Fruit fly (Drosophila melanogaster): ENCODE data around the gene CG33116.
A peak's percentile ranks its signal among the peaks of the same experiment; 100 is the strongest.

The CG33116 gene

dm6 chr2L:19574364-19574763, 41.1 kb downstream of the CG33116 start (continued):
- TF ChIP-seq esn (GFP tag; optimal IDR thresholded peaks at IDR 0.05) (peak; percentile 30), eg (GFP tag; IDR thresholded peaks at IDR 0.05) (peak; percentile 53), Smox (GFP tag; optimal IDR thresholded peaks at IDR 0.05) (peak; percentile 7), lz (GFP tag; optimal IDR thresholded peaks at IDR 0.05) (peak; percentile 8), CG9139 (GFP tag; optimal IDR thresholded peaks at IDR 0.05) (no peak), CG6808 (GFP tag; optimal IDR thresholded peaks at IDR 0.05) (peak; percentile 54), achi (GFP tag; optimal IDR thresholded peaks at IDR 0.05) (peak; percentile 31), CG8632 (GFP tag; optimal IDR thresholded peaks at IDR 0.05) (no peak), Hr39 (GFP tag; optimal IDR thresholded peaks at IDR 0.05) (peak; percentile 20), CG6792 (GFP tag; optimal IDR thresholded peaks at IDR 0.05) (no peak), Ets96B (tag; optimal IDR thresholded peaks at IDR 0.05) (peak; percentile 68), acj6 (GFP tag; optimal IDR thresholded peaks at IDR 0.05) (peak; percentile 49), ss (GFP tag; optimal IDR thresholded peaks at IDR 0.05) (peak; percentile 39 to 63), dsx (GFP tag; optimal IDR thresholded peaks at IDR 0.05; ENCODE audit: poor library complexity, severe bottlenecking) (peak; percentile 73), topi (GFP tag; optimal IDR thresholded peaks at IDR 0.05) (peak; percentile 56), Gug (GFP tag; IDR thresholded peaks at IDR 0.05) (peak; percentile 47; the same call in 1 of the 2 replicates), Hr38 (GFP tag; optimal IDR thresholded peaks at IDR 0.05) (no peak), svp (GFP tag) (peak; percentile 79), salr (GFP tag; optimal IDR thresholded peaks at IDR 0.05) (peak; percentile 30 to 33), CG11294 (GFP tag; IDR thresholded peaks at IDR 0.05) (no peak), CG10631 (GFP tag; optimal IDR thresholded peaks at IDR 0.05) (peak; percentile 59), CG3032 (tag; optimal IDR thresholded peaks at IDR 0.05) (peak; percentile 55), CG7368 (GFP tag; optimal IDR thresholded peaks at IDR 0.05) (peak; percentile 26), CG16779 (tag; optimal IDR thresholded peaks at IDR 0.05) (peak; percentile 3), CG11762 (GFP tag; optimal IDR thresholded peaks at IDR 0.05; ENCODE audit: insufficient read depth) (peak; percentile 54), Met (GFP tag; optimal IDR thresholded peaks at IDR 0.05) (peak; percentile 59), Eip75B (GFP tag; optimal IDR thresholded peaks at IDR 0.05) (peak; percentile 59), spab (GFP tag; optimal IDR thresholded peaks at IDR 0.05) (peak; percentile 25), dac (GFP tag; optimal IDR thresholded peaks at IDR 0.05) (peak; percentile 27), net (GFP tag; optimal IDR thresholded peaks at IDR 0.05) (peak; percentile 60), CG4318 (GFP tag; optimal IDR thresholded peaks at IDR 0.05) (peak; percentile 48)

- TF ChIP-seq net (GFP tag; optimal IDR thresholded peaks at IDR 0.05) (no peak), fkh (GFP tag; optimal IDR thresholded peaks at IDR 0.05) (peak; percentile 88), Hr38 (GFP tag; optimal IDR thresholded peaks at IDR 0.05) (no peak), Ets21C (GFP tag; optimal IDR thresholded peaks at IDR 0.05) (no peak), dsx (GFP tag; optimal IDR thresholded peaks at IDR 0.05; ENCODE audit: poor library complexity, severe bottlenecking) (no peak), Hr39 (GFP tag; optimal IDR thresholded peaks at IDR 0.05) (no peak), CG8632 (GFP tag; optimal IDR thresholded peaks at IDR 0.05) (no peak), CG6276 (GFP tag; optimal IDR thresholded peaks at IDR 0.05) (no peak), CG9139 (GFP tag; optimal IDR thresholded peaks at IDR 0.05) (no peak), eg (GFP tag; IDR thresholded peaks at IDR 0.05) (peak; percentile 27; the same call in 1 of the 3 replicates), Lpt (GFP tag; optimal IDR thresholded peaks at IDR 0.05) (no peak), Gug (GFP tag; IDR thresholded peaks at IDR 0.05) (no peak)
Measured at dm6 chr2L:19574959-19575625, 41.8 kb downstream of the CG33116 start.

DNA sequence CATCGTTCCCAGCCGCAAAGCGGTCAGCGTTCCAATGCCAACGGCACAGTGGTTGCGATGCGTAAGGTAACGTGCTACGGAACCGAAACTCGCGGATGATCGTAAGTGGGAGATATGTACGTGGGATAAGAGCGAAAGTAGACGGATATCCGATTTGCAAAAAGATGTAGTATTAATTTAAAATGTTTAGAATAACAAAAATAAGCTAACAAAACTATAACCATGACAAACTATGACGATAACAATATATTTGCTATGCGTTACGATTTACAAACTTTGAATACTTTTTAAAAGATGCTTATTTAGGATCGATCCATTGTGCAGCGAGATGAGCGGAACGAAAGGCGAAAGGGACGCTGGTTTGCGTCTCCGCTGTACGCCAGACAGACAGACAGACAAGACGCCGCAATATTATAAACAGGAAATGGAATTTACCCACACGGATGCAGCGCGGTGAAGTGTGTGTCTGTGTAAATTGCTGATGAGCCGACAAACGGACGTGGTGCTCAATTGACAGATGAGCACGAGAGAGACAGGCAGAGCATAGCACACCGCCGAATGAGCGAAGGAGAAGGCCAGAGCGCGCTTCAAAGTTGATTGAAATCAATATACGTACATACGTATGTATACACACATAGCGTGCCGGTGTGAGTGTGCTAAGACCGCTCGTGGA, 42.5 kb downstream of the CG33116 start:
- TF ChIP-seq CG10631 (GFP tag; optimal IDR thresholded peaks at IDR 0.05) (peak; percentile 98), CG31627 (GFP tag; optimal IDR thresholded peaks at IDR 0.05) (peak; percentile 98), CG8632 (GFP tag; optimal IDR thresholded peaks at IDR 0.05) (peak; percentile 94), CG7368 (GFP tag; optimal IDR thresholded peaks at IDR 0.05) (peak; percentile 93), CG3032 (tag; optimal IDR thresholded peaks at IDR 0.05) (peak; percentile 96), net (GFP tag; optimal IDR thresholded peaks at IDR 0.05) (peak; percentile 97), CG8119 (GFP tag; IDR thresholded peaks at IDR 0.05) (peak; percentile 97), CG16779 (tag; optimal IDR thresholded peaks at IDR 0.05) (peak; percentile 94), pdm3 (GFP tag; optimal IDR thresholded peaks at IDR 0.05) (peak; percentile 97), esn (GFP tag; optimal IDR thresholded peaks at IDR 0.05) (peak; percentile 97), eg (GFP tag; IDR thresholded peaks at IDR 0.05) (peak; percentile 94), fd59A (GFP tag; optimal IDR thresholded peaks at IDR 0.05) (peak; percentile 96), Gug (GFP tag; IDR thresholded peaks at IDR 0.05) (peak; percentile 93), CG4318 (GFP tag; optimal IDR thresholded peaks at IDR 0.05) (peak; percentile 99), Sox15 (GFP tag; optimal IDR thresholded peaks at IDR 0.05) (peak; percentile 94), vri (GFP tag; optimal IDR thresholded peaks at IDR 0.05) (peak; percentile 89), Blimp-1 (GFP tag; optimal IDR thresholded peaks at IDR 0.05) (peak; percentile 93), CG1621 (tag; optimal IDR thresholded peaks at IDR 0.05) (peak; percentile 98), spab (GFP tag; optimal IDR thresholded peaks at IDR 0.05) (peak; percentile 95), OdsH (GFP tag; optimal IDR thresholded peaks at IDR 0.05) (peak; percentile 97), CG11294 (GFP tag; IDR thresholded peaks at IDR 0.05) (peak; percentile 91)
